Fruit fly (Drosophila melanogaster): Measurements from ENCODE around the gene CG4982.

DNA sequence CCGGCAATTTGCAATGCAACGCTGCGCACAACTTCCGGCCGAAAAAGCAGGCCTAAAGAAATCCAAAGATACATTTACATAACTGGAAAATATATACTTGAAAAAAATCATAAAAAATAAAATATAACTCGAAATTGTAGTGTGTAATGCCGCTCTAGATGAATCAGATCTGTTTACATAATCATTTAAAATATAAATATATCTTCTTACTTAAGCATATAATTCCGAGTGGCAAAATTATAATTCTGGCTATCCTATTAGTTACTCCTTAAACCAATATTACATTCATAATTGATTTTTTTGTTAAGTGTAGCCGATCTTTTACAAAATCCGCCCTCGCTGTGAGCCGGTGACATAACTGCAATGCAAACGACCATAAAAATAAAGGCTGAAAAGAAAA lies 38.2 kb downstream of the CG4982 start:
- TF ChIP-seq CG8478 (optimal IDR thresholded peaks at IDR 0.05) (no peak), CTCF (optimal IDR thresholded peaks at IDR 0.05) (no peak)
